In the genomic region with DNA sequence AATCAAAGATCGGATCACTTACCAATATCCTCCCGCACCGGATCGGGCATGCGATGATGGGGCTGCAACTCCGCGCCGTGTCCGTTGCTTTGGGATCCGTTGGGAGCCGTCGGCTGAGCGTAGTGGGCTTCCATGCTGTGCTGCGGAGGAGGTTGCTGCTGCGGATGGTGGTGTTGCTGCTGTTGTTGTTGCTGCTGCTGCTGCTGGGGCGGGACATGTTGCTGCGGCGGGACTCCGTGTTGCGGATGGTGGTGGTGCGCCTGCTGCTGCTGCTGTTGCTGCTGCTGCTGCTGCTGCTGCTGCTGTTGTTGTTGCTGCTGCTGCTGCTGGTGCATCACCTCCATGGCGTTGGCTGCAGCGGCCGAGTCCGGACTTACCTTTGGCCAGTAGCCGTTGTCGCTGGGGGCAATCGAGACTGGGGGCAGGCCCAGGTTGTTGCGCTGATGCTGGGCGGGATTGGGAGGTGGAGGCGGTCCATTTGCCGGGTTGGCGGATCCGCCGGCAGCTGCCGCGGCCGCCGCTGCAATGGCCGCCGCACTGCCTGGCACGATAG, we compare ENCODE assay signal across 2 fruit fly cellular contexts.
TF ChIP-seq lines count a peak whose summit lies in the region.

No protein-coding gene starts in this region.

- TF ChIP-seq CTCF in whole organism, embryonic (GFP tag; optimal IDR thresholded peaks at IDR 0.05; lab: Kevin White, UChicago) = no peak

TF ChIP-seq in whole organism, embryonic, 481 proteins besides CTCF, POLR2A, EP300 and RAD21:
- TF ChIP-seq Xbp1 (GFP tag; optimal IDR thresholded peaks at IDR 0.05; lab: Kevin White, UChicago) (no peak), CG9215 (GFP tag; IDR thresholded peaks at IDR 0.05; lab: Robert Waterston, UW) (0 out of 2 replicates have a peak, but pooled peaks have one; percentile 22), Ets65A (GFP tag; lab: Kevin White, UChicago) (peak; percentile 60), Dfd (GFP tag; optimal IDR thresholded peaks at IDR 0.05; lab: Kevin White, UChicago) (peak in 1 of 2 experiments; percentile 69), CG14050 (GFP tag; IDR thresholded peaks at IDR 0.05; lab: Robert Waterston, UW) (no peak), E2f2 (GFP tag; IDR thresholded peaks at IDR 0.05; lab: Robert Waterston, UW) (no peak), croc (GFP tag; conservative IDR thresholded peaks at IDR 0.05; lab: Robert Waterston, UW) (no peak)

TF ChIP-seq in whole organism, wandering third instar larva, 38 proteins besides CTCF, POLR2A, EP300 and RAD21:
- TF ChIP-seq Dfd (GFP tag; optimal IDR thresholded peaks at IDR 0.05; lab: Kevin White, UChicago) (peak; percentile 92), Hnf4 (GFP tag; optimal IDR thresholded peaks at IDR 0.05; lab: Kevin White, UChicago) (no peak), psq (GFP tag; optimal IDR thresholded peaks at IDR 0.05; lab: Kevin White, UChicago) (no peak)
TF ChIP-seq in whole organism, wandering third instar larva: peak in this region for 1.
